Fruit fly (Drosophila melanogaster): ENCODE data around the gene CG8891.

DNA sequence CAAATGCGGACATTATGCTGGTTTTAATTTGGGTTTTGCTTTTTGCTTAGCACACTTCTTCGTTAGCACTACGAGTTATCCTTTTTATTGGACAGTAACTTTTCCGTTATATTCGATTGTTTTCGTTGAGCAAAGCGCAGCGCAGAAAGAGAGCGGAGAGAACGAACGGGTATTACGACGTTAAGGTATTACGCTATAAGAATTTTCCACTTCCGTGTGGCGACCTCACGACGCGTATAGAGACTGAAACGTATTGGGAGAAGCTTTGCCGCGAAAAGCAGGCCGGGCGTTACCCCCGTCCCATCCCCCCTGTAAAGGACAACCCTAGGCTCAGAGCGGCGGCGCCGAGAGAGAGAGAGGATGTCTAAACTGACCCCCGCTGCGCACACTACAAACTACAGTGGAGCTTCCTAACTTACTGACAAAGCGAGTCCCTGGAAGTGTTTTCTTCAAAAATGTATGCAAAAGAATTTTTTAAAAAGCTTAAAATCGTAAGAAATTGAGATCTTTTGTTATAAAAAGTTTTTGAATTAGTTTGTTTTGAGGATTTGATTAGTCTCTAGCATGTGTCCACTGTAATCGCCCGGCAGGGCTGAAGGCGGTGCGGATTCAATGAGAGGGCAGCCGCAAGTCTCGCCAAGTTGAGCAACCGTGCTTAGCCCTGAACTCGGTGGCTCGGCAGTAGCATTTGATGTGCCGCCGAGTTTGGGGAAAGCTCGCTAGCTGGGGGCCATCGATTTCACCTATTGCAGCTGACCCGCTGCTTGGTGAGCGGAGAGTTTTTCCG lies 25.7 kb upstream of the CG8891 start:
- TF ChIP-seq Gug (GFP tag; IDR thresholded peaks at IDR 0.05) (peak; percentile 86), net (GFP tag; optimal IDR thresholded peaks at IDR 0.05) (peak; percentile 87), CG6808 (GFP tag; optimal IDR thresholded peaks at IDR 0.05) (peak; percentile 82), cyc (GFP tag; optimal IDR thresholded peaks at IDR 0.05) (peak; percentile 88), CG3032 (tag; optimal IDR thresholded peaks at IDR 0.05) (peak; percentile 88)
